Worm (Caenorhabditis elegans) whole organism, L4/young adult: ENCODE data around the gene srx-32.

Source experiments
- W03F9.2 ChIP-seq: fragments of 150-350 bp; optimal IDR thresholded peaks from 2 replicates; lab custom pipeline; 2014; ENCODE audit warnings: missing biosample characterization, missing genetic modification characterization
- dao-5 ChIP-seq: sonication (generic microtip); optimal IDR thresholded peaks from 2 replicates; lab custom pipeline; 2016; ENCODE audit warnings: missing genotype, missing genetic modification characterization, moderate library complexity, missing compliant biosample characterization

DNA sequence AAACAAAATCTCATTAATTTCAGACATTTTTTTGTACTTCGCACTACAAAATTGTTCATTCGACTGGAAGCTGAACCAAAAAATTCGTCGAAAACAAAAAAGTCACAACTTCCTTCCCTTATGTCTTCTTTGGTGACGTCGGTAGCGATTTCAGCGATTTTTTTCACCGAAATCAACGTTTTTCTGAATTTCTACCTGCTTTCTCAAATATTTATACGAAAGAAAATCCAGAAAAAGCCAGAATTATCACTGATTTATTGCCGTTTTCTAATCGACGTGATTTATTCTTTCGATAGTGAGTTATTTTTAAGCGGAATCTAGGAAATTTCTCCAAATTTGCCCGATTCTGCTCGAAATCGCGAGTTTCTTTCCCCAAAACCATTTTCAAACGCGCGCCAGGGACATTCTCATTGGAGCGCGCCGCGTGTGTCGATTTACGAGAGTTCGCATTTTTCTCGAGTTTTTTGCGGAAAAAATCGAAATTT is 45.6 kb downstream of the srx-32 start, which contains the start of gene srbc-58:
- TF ChIP-seq W03F9.2 (tag; lab: Kevin White, UChicago) (no peak), dao-5 (no peak)
